Worm (Caenorhabditis elegans) whole organism, L1 larva: ENCODE data around the gene R07E5.15.

Source experiments
- alr-1 ChIP-seq: fragments of 200-800 bp; sonication (Bioruptor generic); optimal IDR thresholded peaks from 2 replicates; lab custom pipeline; 2018; ENCODE audit warnings: borderline replicate concordance, mild to moderate bottlenecking, missing genetic modification characterization, missing compliant biosample characterization
- ceh-63 ChIP-seq: fragments of 200-800 bp; sonication (Bioruptor generic); optimal IDR thresholded peaks from 2 replicates; lab custom pipeline; 2018; ENCODE audit warnings: mild to moderate bottlenecking, missing genetic modification characterization, missing compliant biosample characterization
- elt-3 ChIP-seq, 6 experiments: fragments of 150-350 bp in 1 of 6; sonication (generic microtip); optimal IDR thresholded peaks; 2 replicates each; lab custom pipeline; 2017 to 2018; ENCODE audit warnings: missing biosample characterization in 6 of 6, missing genetic modification characterization in 6 of 6, inconsistent platforms in 1 of 6
- fos-1 ChIP-seq: fragments of 150-350 bp; optimal IDR thresholded peaks from 2 replicates; lab custom pipeline; 2014; ENCODE audit warnings: missing biosample characterization, missing genetic modification characterization
- nhr-28 ChIP-seq: fragments of 150-350 bp; optimal IDR thresholded peaks from 2 replicates; lab custom pipeline; 2014; ENCODE audit warnings: missing biosample characterization, missing genetic modification characterization
- pqm-1 ChIP-seq: sonication (generic microtip); optimal IDR thresholded peaks from 3 replicates; lab custom pipeline; 2017; ENCODE audit warnings: missing biosample characterization, missing genetic modification characterization

- TF ChIP-seq pqm-1 (tag; lab: Kevin White, UChicago) (no peak), nhr-28 (tag; lab: Kevin White, UChicago) (no peak), fos-1 (tag; lab: Kevin White, UChicago) (no peak), alr-1 (tag; lab: Kevin White, UChicago) (no peak), elt-3 (tag; optimal IDR thresholded peaks at IDR 0.05; lab: Kevin White, UChicago) (no peak), ceh-63 (GFP tag; lab: Kevin White, UChicago) (no peak)
Measured at ce11 chrIII:4382118-4382517, 19.1 kb upstream of the R07E5.15 start.
